Worm (Caenorhabditis elegans) whole organism, L2 larva: ENCODE results near the gene H32C10.1.

Experiments
- C34F6.9 ChIP-seq: fragments of 150-350 bp; optimal IDR thresholded peaks from 2 replicates; lab custom pipeline; 2014; ENCODE audit warnings: missing biosample characterization, missing genetic modification characterization
- F13H6.1 ChIP-seq: sonication (generic microtip); optimal IDR thresholded peaks from 2 replicates; lab custom pipeline; 2016; ENCODE audit warnings: missing genetic modification characterization, missing compliant biosample characterization
- R02D3.7 ChIP-seq: fragments of 150-350 bp; optimal IDR thresholded peaks from 2 replicates; lab custom pipeline; 2014; ENCODE audit warnings: missing biosample characterization, missing genetic modification characterization
- Y55F3AM.14 ChIP-seq: fragments of 200-800 bp; sonication (Bioruptor generic); optimal IDR thresholded peaks from 2 replicates; lab custom pipeline; 2018; ENCODE audit warnings: mild to moderate bottlenecking, missing genetic modification characterization, missing compliant biosample characterization
- ZK546.5 ChIP-seq: sonication (generic microtip); optimal IDR thresholded peaks from 2 replicates; lab custom pipeline; 2017; ENCODE audit warnings: missing biosample characterization, missing genetic modification characterization
- alr-1 ChIP-seq: fragments of 150-350 bp; optimal IDR thresholded peaks from 2 replicates; lab custom pipeline; 2014; ENCODE audit warnings: missing biosample characterization, missing genetic modification characterization
- ama-1 ChIP-seq: fragments of 150-350 bp; optimal IDR thresholded peaks from 2 replicates; lab custom pipeline; 2018; ENCODE audit warnings: inconsistent platforms
- blmp-1 ChIP-seq: sonication (generic microtip); optimal IDR thresholded peaks from 2 replicates; lab custom pipeline; 2017; ENCODE audit warnings: missing genetic modification characterization, mild to moderate bottlenecking, missing compliant biosample characterization, antibody characterized with exemption, moderate library complexity; ENCODE audit not compliant: insufficient read depth
- ceh-16 ChIP-seq: fragments of 150-350 bp; optimal IDR thresholded peaks from 2 replicates; lab custom pipeline; 2014; ENCODE audit warnings: missing biosample characterization, missing genetic modification characterization
- ceh-82 ChIP-seq: fragments of 150-350 bp; optimal IDR thresholded peaks from 2 replicates; lab custom pipeline; 2014; ENCODE audit warnings: missing biosample characterization, missing genetic modification characterization
- crh-2 ChIP-seq: sonication (generic microtip); optimal IDR thresholded peaks from 2 replicates; lab custom pipeline; 2017; ENCODE audit warnings: missing biosample characterization, missing genetic modification characterization
- dmd-4 ChIP-seq: sonication (generic microtip); optimal IDR thresholded peaks from 2 replicates; lab custom pipeline; 2017; ENCODE audit warnings: missing biosample characterization, missing genetic modification characterization
- egl-27 ChIP-seq: sonication (generic microtip); optimal IDR thresholded peaks from 3 replicates; lab custom pipeline; 2017; ENCODE audit warnings: missing biosample characterization, missing genetic modification reagents, missing genetic modification characterization
- elt-3 ChIP-seq: sonication (generic microtip); optimal IDR thresholded peaks from 2 replicates; lab custom pipeline; 2017; ENCODE audit warnings: missing biosample characterization, missing genetic modification characterization
- fos-1 ChIP-seq: fragments of 150-350 bp; optimal IDR thresholded peaks from 2 replicates; lab custom pipeline; 2014; ENCODE audit warnings: missing biosample characterization, missing genetic modification characterization
- gmeb-1 ChIP-seq: fragments of 150-350 bp; optimal IDR thresholded peaks from 2 replicates; lab custom pipeline; 2014; ENCODE audit warnings: missing biosample characterization, missing genetic modification characterization
- lin-11 ChIP-seq: fragments of 150-350 bp; sonication (generic microtip); optimal IDR thresholded peaks from 2 replicates; lab custom pipeline; 2014; ENCODE audit warnings: missing biosample characterization, missing genetic modification characterization, inconsistent platforms, mixed read lengths
- lin-13 ChIP-seq: fragments of 150-350 bp; optimal IDR thresholded peaks from 2 replicates; lab custom pipeline; 2014; ENCODE audit warnings: missing biosample characterization, missing genetic modification reagents, missing genetic modification characterization
- lin-39 ChIP-seq: fragments of 150-350 bp; optimal IDR thresholded peaks from 2 replicates; lab custom pipeline; 2014; ENCODE audit warnings: missing biosample characterization, missing genetic modification reagents, missing genetic modification characterization
- lsy-2 ChIP-seq, 2 experiments: fragments of 150-350 bp in 1 of 2; sonication (generic microtip) in 1 of 2; optimal IDR thresholded peaks; 2 replicates each; lab custom pipeline; 2014 to 2017; ENCODE audit warnings: missing biosample characterization in 2 of 2, missing genetic modification characterization in 2 of 2
- mab-5 ChIP-seq: fragments of 150-350 bp; optimal IDR thresholded peaks from 2 replicates; lab custom pipeline; 2014; ENCODE audit warnings: missing biosample characterization, missing genetic modification characterization
- mbf-1 ChIP-seq: sonication (generic microtip); optimal IDR thresholded peaks from 2 replicates; lab custom pipeline; 2017; ENCODE audit warnings: missing biosample characterization, missing genetic modification characterization
- mdl-1 ChIP-seq, 2 experiments: fragments of 150-350 bp in 1 of 2; sonication (generic microtip) in 1 of 2; optimal IDR thresholded peaks; 2 replicates each; lab custom pipeline; 2017; ENCODE audit warnings: missing biosample characterization in 2 of 2, missing genetic modification characterization in 2 of 2
- nhr-10 ChIP-seq: sonication (generic microtip); optimal IDR thresholded peaks from 2 replicates; lab custom pipeline; 2017; ENCODE audit warnings: missing biosample characterization, missing genetic modification characterization
- nhr-12 ChIP-seq: fragments of 150-350 bp; optimal IDR thresholded peaks from 2 replicates; lab custom pipeline; 2014; ENCODE audit warnings: missing biosample characterization, missing genetic modification characterization
- nhr-129 ChIP-seq: fragments of 150-350 bp; optimal IDR thresholded peaks from 2 replicates; lab custom pipeline; 2014; ENCODE audit warnings: missing biosample characterization, missing genetic modification characterization
- nhr-21 ChIP-seq: fragments of 150-350 bp; optimal IDR thresholded peaks from 2 replicates; lab custom pipeline; 2014; ENCODE audit warnings: missing biosample characterization, missing genetic modification characterization
- nhr-23 ChIP-seq: fragments of 150-350 bp; optimal IDR thresholded peaks from 2 replicates; lab custom pipeline; 2014; ENCODE audit warnings: missing biosample characterization, missing genetic modification reagents, missing genetic modification characterization
- nhr-237 ChIP-seq: fragments of 150-350 bp; optimal IDR thresholded peaks from 2 replicates; lab custom pipeline; 2014; ENCODE audit warnings: missing biosample characterization, missing genetic modification characterization
- nhr-25 ChIP-seq: fragments of 150-350 bp; sonication (generic microtip); optimal IDR thresholded peaks from 3 replicates; lab custom pipeline; 2014; ENCODE audit warnings: missing biosample characterization, missing genetic modification characterization
- nhr-6 ChIP-seq: fragments of 150-350 bp; optimal IDR thresholded peaks from 2 replicates; lab custom pipeline; 2014; ENCODE audit warnings: missing biosample characterization, missing genetic modification characterization
- nhr-77 ChIP-seq: fragments of 150-350 bp; optimal IDR thresholded peaks from 2 replicates; lab custom pipeline; 2014; ENCODE audit warnings: missing biosample characterization, missing genetic modification characterization
- peb-1 ChIP-seq: fragments of 150-350 bp; optimal IDR thresholded peaks from 2 replicates; lab custom pipeline; 2014; ENCODE audit warnings: missing biosample characterization, missing genetic modification characterization
- sem-4 ChIP-seq: fragments of 150-350 bp; optimal IDR thresholded peaks from 2 replicates; lab custom pipeline; 2014; ENCODE audit warnings: missing biosample characterization, missing genetic modification reagents, missing genetic modification characterization
- skn-1 ChIP-seq: sonication (generic microtip); optimal IDR thresholded peaks from 2 replicates; lab custom pipeline; 2017; ENCODE audit warnings: missing biosample characterization, missing genetic modification characterization
- sma-3 ChIP-seq: sonication (generic microtip); optimal IDR thresholded peaks from 2 replicates; lab custom pipeline; 2016; ENCODE audit warnings: missing genetic modification reagents, missing genetic modification characterization, missing compliant biosample characterization
- sma-9 ChIP-seq, 2 experiments: fragments of 150-350 bp in 1 of 2; sonication (generic microtip) in 1 of 2; optimal IDR thresholded peaks; 2 replicates each; lab custom pipeline; 2014 to 2016; ENCODE audit warnings: missing genetic modification characterization in 2 of 2, mild to moderate bottlenecking in 1 of 2, missing biosample characterization in 1 of 2, missing compliant biosample characterization in 1 of 2, missing genetic modification reagents in 1 of 2, moderate library complexity in 1 of 2
- snpc-4 ChIP-seq: fragments of 150-350 bp; optimal IDR thresholded peaks from 2 replicates; lab custom pipeline; 2014; ENCODE audit warnings: missing biosample characterization, missing genetic modification characterization
- unc-55 ChIP-seq: fragments of 150-350 bp; sonication (generic microtip); optimal IDR thresholded peaks from 3 replicates; lab custom pipeline; 2014; ENCODE audit warnings: missing biosample characterization, missing genetic modification reagents, missing genetic modification characterization
- unc-62 ChIP-seq: fragments of 150-350 bp; optimal IDR thresholded peaks from 2 replicates; lab custom pipeline; 2014; ENCODE audit warnings: missing biosample characterization, missing genetic modification reagents, missing genetic modification characterization
- ztf-1 ChIP-seq: fragments of 200-800 bp; sonication (Bioruptor generic); conservative IDR thresholded peaks from 2 replicates; pipeline ENCODE4 v1.3.6; 2022; ENCODE audit warnings: missing genetic modification characterization, missing compliant biosample characterization
- ztf-11 ChIP-seq: sonication (generic microtip); optimal IDR thresholded peaks from 2 replicates; lab custom pipeline; 2017; ENCODE audit warnings: missing biosample characterization, missing genetic modification characterization
- ztf-4 ChIP-seq: fragments of 150-350 bp; optimal IDR thresholded peaks from 2 replicates; lab custom pipeline; 2014; ENCODE audit warnings: missing biosample characterization, missing genetic modification characterization

Gene H32C10.1

DNA sequence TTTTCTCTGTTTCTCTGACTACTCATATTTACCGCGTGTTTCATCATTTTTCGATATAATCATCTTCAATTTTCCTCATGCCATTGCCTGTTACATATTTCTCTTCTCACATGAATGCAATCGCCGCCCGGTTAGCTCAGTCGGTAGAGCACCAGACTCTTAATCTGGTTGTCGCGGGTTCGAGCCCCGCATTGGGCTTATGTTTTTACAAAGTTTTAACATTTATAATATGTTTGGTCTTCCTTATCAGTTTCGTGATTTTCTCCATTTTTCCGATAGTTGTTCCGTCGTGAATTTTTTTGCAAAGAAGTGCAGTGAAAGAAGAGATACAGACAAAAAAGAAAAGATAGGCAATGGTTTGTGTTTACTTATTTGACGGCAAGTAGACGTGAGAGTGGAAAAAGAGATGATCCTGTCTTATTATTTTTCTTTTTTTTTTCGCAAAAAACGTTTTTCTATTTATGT is 32.9 kb downstream of the H32C10.1 start:
- TF ChIP-seq lin-39 (no peak), lin-11 (tag; lab: Kevin White, UChicago) (peak; percentile 36), ama-1 (lab: Kevin White, UChicago) (no peak), mdl-1 (tag; optimal IDR thresholded peaks at IDR 0.05; lab: Kevin White, UChicago) (peak in 1 of 2 experiments; percentile 43), nhr-6 (peak; percentile 43), egl-27 (peak; percentile 52), nhr-21 (peak; percentile 89), ztf-4 (tag; lab: Kevin White, UChicago) (peak; percentile 34), nhr-12 (no peak), gmeb-1 (tag; lab: Kevin White, UChicago) (peak; percentile 81), mab-5 (tag; lab: Kevin White, UChicago) (peak; percentile 17), C34F6.9 (tag; lab: Kevin White, UChicago) (peak; percentile 70), sma-3 (peak; percentile 92), nhr-23 (tag; lab: Kevin White, UChicago) (no peak), ZK546.5 (tag; lab: Kevin White, UChicago) (no peak), blmp-1 (tag; lab: Kevin White, UChicago) (peak; percentile 17), lsy-2 (tag; optimal IDR thresholded peaks at IDR 0.05; lab: Kevin White, UChicago) (peak; percentile 7 to 64), Y55F3AM.14 (GFP tag; lab: Kevin White, UChicago) (peak; percentile 65), lin-13 (GFP tag; lab: Kevin White, UChicago) (peak; percentile 62), nhr-10 (tag; lab: Kevin White, UChicago) (no peak), crh-2 (peak; percentile 94), sem-4 (tag; lab: Kevin White, UChicago) (peak; percentile 72), F13H6.1 (tag; lab: Kevin White, UChicago) (peak; percentile 83), nhr-25 (tag; lab: Kevin White, UChicago) (peak; percentile 73), sma-9 (GFP tag; optimal IDR thresholded peaks at IDR 0.05; lab: Kevin White, UChicago) (peak; percentile 67), sma-9 (tag; optimal IDR thresholded peaks at IDR 0.05; lab: Kevin White, UChicago) (no peak), skn-1 (peak; percentile 44), unc-55 (GFP tag; lab: Kevin White, UChicago) (peak; percentile 35), nhr-129 (tag; lab: Kevin White, UChicago) (peak; percentile 89), peb-1 (tag; lab: Kevin White, UChicago) (no peak), nhr-237 (tag; lab: Kevin White, UChicago) (no peak), fos-1 (tag; lab: Kevin White, UChicago) (peak; percentile 94)

DNA sequence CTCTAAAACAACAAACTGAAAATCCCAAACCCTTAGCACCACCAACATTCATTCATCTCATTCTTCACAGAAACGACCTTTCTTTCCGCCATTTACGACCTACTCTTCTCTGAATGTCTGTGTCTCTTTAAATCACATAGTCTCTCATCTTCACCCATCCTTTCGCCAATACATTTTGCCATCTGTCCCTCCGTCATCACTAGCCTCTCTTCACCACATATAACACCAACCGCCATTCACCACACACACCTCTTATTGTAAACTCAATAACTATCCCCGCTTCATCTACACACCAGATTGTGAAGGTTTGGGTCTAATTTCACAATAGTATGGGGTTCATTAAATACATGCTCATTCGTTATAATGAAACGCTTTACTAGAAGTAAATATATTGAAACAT is 36.4 kb downstream of the H32C10.1 start:
- TF ChIP-seq peb-1 (tag; lab: Kevin White, UChicago), result no peak
- TF ChIP-seq sma-3, result no peak
- TF ChIP-seq egl-27, result no peak
- no peak for TF ChIP-seq nhr-129 (tag; lab: Kevin White, UChicago)
- no peak for TF ChIP-seq mbf-1 (tag; lab: Kevin White, UChicago)
- TF ChIP-seq sem-4 (tag; lab: Kevin White, UChicago), result no peak

DNA sequence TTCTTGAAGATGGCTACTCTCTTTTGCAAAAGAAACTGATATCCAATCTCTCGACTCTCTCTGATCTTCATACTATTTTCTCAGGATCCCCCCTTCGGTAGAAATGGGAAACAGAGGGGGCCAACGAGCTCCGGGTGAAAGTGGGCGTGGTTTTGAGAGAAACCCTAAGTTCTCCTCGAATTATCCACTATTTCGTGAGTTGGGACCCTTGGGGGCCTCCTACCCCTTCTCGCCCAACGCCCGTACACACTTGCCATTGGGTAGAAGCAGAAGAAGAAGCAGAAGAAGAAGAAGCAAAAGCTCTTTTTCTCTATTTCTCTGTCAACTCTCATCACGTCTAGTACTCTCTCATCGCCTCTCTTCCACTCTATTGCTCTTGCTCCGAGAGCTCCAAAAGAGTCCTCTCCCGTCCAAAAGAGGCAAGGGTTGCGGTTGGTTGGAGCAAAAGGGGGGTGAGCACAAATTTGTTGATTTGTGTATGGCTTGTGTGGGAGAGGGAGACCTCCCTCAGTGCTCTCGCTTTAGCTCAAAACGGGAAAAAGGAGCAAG is 39.9 kb downstream of the H32C10.1 start:
- no peak for TF ChIP-seq R02D3.7 (tag; lab: Kevin White, UChicago)
- peak; percentile 76 for TF ChIP-seq nhr-129 (tag; lab: Kevin White, UChicago)
- peak; percentile 25 for TF ChIP-seq nhr-6
- peak; percentile 41 to 43 for TF ChIP-seq lsy-2 (tag; optimal IDR thresholded peaks at IDR 0.05; lab: Kevin White, UChicago)
- no peak for TF ChIP-seq ceh-82
- no peak for TF ChIP-seq ceh-16 (tag; lab: Kevin White, UChicago)
- TF ChIP-seq nhr-237 (tag; lab: Kevin White, UChicago), result no peak
- TF ChIP-seq blmp-1 (tag; lab: Kevin White, UChicago), result no peak
- TF ChIP-seq ztf-1 (GFP tag; lab: Robert Waterston, UW), result no peak
- TF ChIP-seq crh-2, result peak; percentile 24
- TF ChIP-seq egl-27, result no peak
- TF ChIP-seq sem-4 (tag; lab: Kevin White, UChicago), result peak; percentile 15
- TF ChIP-seq mbf-1 (tag; lab: Kevin White, UChicago), result no peak
- TF ChIP-seq elt-3 (tag; lab: Kevin White, UChicago), result no peak
- TF ChIP-seq F13H6.1 (tag; lab: Kevin White, UChicago), result peak; percentile 70
- no peak for TF ChIP-seq ztf-11
- TF ChIP-seq nhr-12, result no peak
- no peak for TF ChIP-seq nhr-77 (tag; lab: Kevin White, UChicago)
- no peak for TF ChIP-seq ztf-4 (tag; lab: Kevin White, UChicago)
- no peak for TF ChIP-seq nhr-23 (tag; lab: Kevin White, UChicago)
- TF ChIP-seq dmd-4 (tag; lab: Kevin White, UChicago), result no peak
- TF ChIP-seq sma-9 (GFP tag; optimal IDR thresholded peaks at IDR 0.05; lab: Kevin White, UChicago), result peak; percentile 63
- TF ChIP-seq sma-9 (tag; optimal IDR thresholded peaks at IDR 0.05; lab: Kevin White, UChicago), result no peak
- TF ChIP-seq lin-13 (GFP tag; lab: Kevin White, UChicago), result no peak
- TF ChIP-seq skn-1, result no peak
- peak; percentile 9 for TF ChIP-seq snpc-4
- peak; percentile 20 for TF ChIP-seq lin-39
- no peak for TF ChIP-seq alr-1 (tag; lab: Kevin White, UChicago)
- TF ChIP-seq nhr-21, result no peak
- peak in 1 of 2 experiments; percentile 37 for TF ChIP-seq mdl-1 (tag; optimal IDR thresholded peaks at IDR 0.05; lab: Kevin White, UChicago)
- no peak for TF ChIP-seq nhr-25 (tag; lab: Kevin White, UChicago)
- no peak for TF ChIP-seq Y55F3AM.14 (GFP tag; lab: Kevin White, UChicago)
- TF ChIP-seq peb-1 (tag; lab: Kevin White, UChicago), result no peak
- TF ChIP-seq lin-11 (tag; lab: Kevin White, UChicago), result peak; percentile 46
- no peak for TF ChIP-seq unc-62 (GFP tag; lab: Kevin White, UChicago)
- TF ChIP-seq sma-3, result no peak
- TF ChIP-seq gmeb-1 (tag; lab: Kevin White, UChicago), result no peak
- TF ChIP-seq mab-5 (tag; lab: Kevin White, UChicago), result peak; percentile 19
- TF ChIP-seq ama-1 (lab: Kevin White, UChicago), result no peak
- no peak for TF ChIP-seq ZK546.5 (tag; lab: Kevin White, UChicago)
